Fruit fly (Drosophila melanogaster) Kc167 (cell line): ENCODE data around the gene sturkopf.
A peak's percentile ranks its signal among the peaks of the same experiment; 100 is the strongest.

ENCODE experiments used
- Myc ChIP-seq: fragments of >200 bp; optimal IDR thresholded peaks from 2 replicates; lab custom pipeline; 2017; ENCODE audit warnings: missing external identifiers
- Sin3A ChIP-seq: fragments of >200 bp; optimal IDR thresholded peaks from 2 replicates; lab custom pipeline; 2018; ENCODE audit warnings: missing external identifiers
- h ChIP-seq: fragments of >200 bp; optimal IDR thresholded peaks from 3 replicates; lab custom pipeline; 2018; ENCODE audit warnings: missing external identifiers
- insv ChIP-seq: fragments of >200 bp; optimal IDR thresholded peaks from 3 replicates; lab custom pipeline; 2018; ENCODE audit warnings: missing external identifiers
- psq ChIP-seq: fragments of >200 bp; optimal IDR thresholded peaks from 2 replicates; lab custom pipeline; 2017; ENCODE audit warnings: missing external identifiers
- ttk ChIP-seq: sonication (Bioruptor generic); optimal IDR thresholded peaks from 2 replicates; lab custom pipeline; 2017; ENCODE audit warnings: missing external identifiers

sturkopf gene

dm6 chr3L:1313039-1313766 is at the start of gene sturkopf, which contains the start of gene Herc4:
Gene sturkopf (minus strand): TSS chr3L:1313377.
Gene Herc4 (plus strand): TSS chr3L:1313696.
- TF ChIP-seq h (lab: Kevin White, UChicago) (no peak), insv (lab: Kevin White, UChicago) (no peak), Sin3A (lab: Kevin White, UChicago) (no peak), ttk (lab: Kevin White, UChicago) (no peak), psq (no peak), Myc (lab: Kevin White, UChicago) (no peak)

dm6 chr3L:1358338-1358737 is 45.2 kb upstream of the sturkopf start:
- TF ChIP-seq ttk (lab: Kevin White, UChicago) = no peak
- TF ChIP-seq h (lab: Kevin White, UChicago) = no peak
- no peak for TF ChIP-seq Myc (lab: Kevin White, UChicago)
- TF ChIP-seq insv (lab: Kevin White, UChicago) = no peak
- no peak for TF ChIP-seq Sin3A (lab: Kevin White, UChicago)
- no peak for TF ChIP-seq psq

- TF ChIP-seq ttk (lab: Kevin White, UChicago) = no peak
- TF ChIP-seq Myc (lab: Kevin White, UChicago) = no peak
- no peak for TF ChIP-seq psq
- TF ChIP-seq h (lab: Kevin White, UChicago) = no peak
- no peak for TF ChIP-seq Sin3A (lab: Kevin White, UChicago)
- no peak for TF ChIP-seq insv (lab: Kevin White, UChicago)
Observed at dm6 chr3L:1354214-1354613, 41.0 kb upstream of the sturkopf start.

dm6 chr3L:1352065-1352464 is 38.9 kb upstream of the sturkopf start:
- TF ChIP-seq psq (no peak), ttk (lab: Kevin White, UChicago) (no peak), insv (lab: Kevin White, UChicago) (no peak), h (lab: Kevin White, UChicago) (no peak), Sin3A (lab: Kevin White, UChicago) (no peak), Myc (lab: Kevin White, UChicago) (no peak)

- no peak for TF ChIP-seq Sin3A (lab: Kevin White, UChicago)
- no peak for TF ChIP-seq ttk (lab: Kevin White, UChicago)
- TF ChIP-seq h (lab: Kevin White, UChicago) = no peak
- TF ChIP-seq insv (lab: Kevin White, UChicago) = no peak
- no peak for TF ChIP-seq Myc (lab: Kevin White, UChicago)
- TF ChIP-seq psq = peak; percentile 31
Observed at dm6 chr3L:1350924-1351215, 37.7 kb upstream of the sturkopf start, which contains the start of gene CG9166. Gene CG9166 (plus strand): TSS chr3L:1351116.

- no peak for TF ChIP-seq h (lab: Kevin White, UChicago)
- no peak for TF ChIP-seq Myc (lab: Kevin White, UChicago)
- peak; percentile 85 for TF ChIP-seq psq
Observed at dm6 chr3L:1349942-1350923, 37.1 kb upstream of the sturkopf start.

dm6 chr3L:1349397-1349796 is 36.2 kb upstream of the sturkopf start:
- no peak for TF ChIP-seq h (lab: Kevin White, UChicago)
- TF ChIP-seq ttk (lab: Kevin White, UChicago) = no peak
- no peak for TF ChIP-seq psq
- no peak for TF ChIP-seq Myc (lab: Kevin White, UChicago)
- no peak for TF ChIP-seq Sin3A (lab: Kevin White, UChicago)
- TF ChIP-seq insv (lab: Kevin White, UChicago) = no peak

dm6 chr3L:1348935-1349334 is 35.8 kb upstream of the sturkopf start:
- TF ChIP-seq insv (lab: Kevin White, UChicago) (no peak), h (lab: Kevin White, UChicago) (no peak), Sin3A (lab: Kevin White, UChicago) (no peak), psq (no peak), ttk (lab: Kevin White, UChicago) (no peak), Myc (lab: Kevin White, UChicago) (no peak)

- no peak for TF ChIP-seq Myc (lab: Kevin White, UChicago)
- TF ChIP-seq insv (lab: Kevin White, UChicago) = no peak
- no peak for TF ChIP-seq psq
- no peak for TF ChIP-seq ttk (lab: Kevin White, UChicago)
- TF ChIP-seq Sin3A (lab: Kevin White, UChicago) = no peak
- no peak for TF ChIP-seq h (lab: Kevin White, UChicago)
Observed at dm6 chr3L:1348248-1348647, 35.1 kb upstream of the sturkopf start.

dm6 chr3L:1346956-1347587 is 33.9 kb upstream of the sturkopf start:
- no peak for TF ChIP-seq ttk (lab: Kevin White, UChicago)
- no peak for TF ChIP-seq Myc (lab: Kevin White, UChicago)
- no peak for TF ChIP-seq Sin3A (lab: Kevin White, UChicago)
- no peak for TF ChIP-seq h (lab: Kevin White, UChicago)
- TF ChIP-seq insv (lab: Kevin White, UChicago) = no peak
- no peak for TF ChIP-seq psq

- TF ChIP-seq Sin3A (lab: Kevin White, UChicago) = no peak
- no peak for TF ChIP-seq insv (lab: Kevin White, UChicago)
- TF ChIP-seq h (lab: Kevin White, UChicago) = no peak
- no peak for TF ChIP-seq ttk (lab: Kevin White, UChicago)
- no peak for TF ChIP-seq Myc (lab: Kevin White, UChicago)
Observed at dm6 chr3L:1342133-1342580, 29.0 kb upstream of the sturkopf start, which contains the start of gene indra. Gene indra (minus strand): TSS chr3L:1342403.
